Fruit fly (Drosophila melanogaster) whole organism, embryonic: ENCODE results near the gene CG43077.

Experiments
- Adf1 ChIP-seq: fragments of 200-800 bp; sonication (Bioruptor generic); IDR thresholded peaks from 2 replicates; pipeline ENCODE4 v1.3.6; 2022; ENCODE audit warnings: missing biosample characterization, missing genetic modification characterization
- B-H1 ChIP-seq: fragments of 200-800 bp; sonication (Bioruptor generic); IDR thresholded peaks from 3 replicates; pipeline ENCODE4 v1.3.6; 2022; ENCODE audit warnings: missing biosample characterization, missing genetic modification characterization
- Bgb ChIP-seq: fragments of 200-800 bp; sonication (Bioruptor generic); IDR thresholded peaks from 2 replicates; pipeline ENCODE4 v1.3.6; 2022; ENCODE audit warnings: missing biosample characterization, missing genetic modification characterization; ENCODE audit not compliant: partially characterized antibody
- CG1024 ChIP-seq: fragments of 200-800 bp; sonication (Bioruptor generic); IDR thresholded peaks from 2 replicates; pipeline ENCODE4 v1.3.6; 2022; ENCODE audit warnings: missing biosample characterization, missing genetic modification characterization
- CG10366 ChIP-seq: fragments of 200-800 bp; sonication (Bioruptor generic); IDR thresholded peaks from 2 replicates; pipeline ENCODE4 v1.3.6; 2022; ENCODE audit warnings: missing biosample characterization, missing genetic modification characterization
- CG10462 ChIP-seq: fragments of 200-800 bp; sonication (Bioruptor generic); optimal IDR thresholded peaks from 2 replicates; lab custom pipeline; 2016; ENCODE audit warnings: missing biosample characterization, missing genetic modification characterization
- CG12299 ChIP-seq: fragments of 200-800 bp; sonication (Bioruptor generic); optimal IDR thresholded peaks from 2 replicates; lab custom pipeline; 2018; ENCODE audit warnings: missing biosample characterization, mild to moderate bottlenecking, missing genetic modification characterization
- CG12659 ChIP-seq: fragments of 200-800 bp; sonication (Bioruptor generic); optimal IDR thresholded peaks from 3 replicates; lab custom pipeline; 2017; ENCODE audit warnings: mild to moderate bottlenecking, missing biosample characterization, missing genetic modification reagents, missing genetic modification characterization
- CG12744 ChIP-seq: fragments of 200-800 bp; sonication (Bioruptor generic); optimal IDR thresholded peaks from 2 replicates; lab custom pipeline; 2016; ENCODE audit warnings: missing biosample characterization, missing genetic modification characterization
- CG12769 ChIP-seq: fragments of 200-800 bp; sonication (Bioruptor generic); optimal IDR thresholded peaks from 2 replicates; lab custom pipeline; 2019; ENCODE audit warnings: missing biosample characterization, mild to moderate bottlenecking, missing genetic modification characterization, moderate library complexity
- CG14050 ChIP-seq: fragments of 200-800 bp; sonication (Bioruptor generic); IDR thresholded peaks from 3 replicates; pipeline ENCODE4 v1.3.6; 2022; ENCODE audit warnings: missing biosample characterization, missing genetic modification characterization
- CG15011 ChIP-seq: fragments of 200-800 bp; sonication (Bioruptor generic); optimal IDR thresholded peaks from 3 replicates; lab custom pipeline; 2018; ENCODE audit warnings: missing biosample characterization, mild to moderate bottlenecking, missing genetic modification characterization
- CG1529 ChIP-seq: fragments of 200-800 bp; sonication (Bioruptor generic); optimal IDR thresholded peaks from 3 replicates; lab custom pipeline; 2018; ENCODE audit warnings: missing biosample characterization, missing genetic modification characterization
- CG16815 ChIP-seq: fragments of 200-800 bp; sonication (Bioruptor generic); optimal IDR thresholded peaks from 3 replicates; lab custom pipeline; 2017; ENCODE audit warnings: missing biosample characterization, mild to moderate bottlenecking, missing genetic modification characterization
- CG17829 ChIP-seq: fragments of 200-800 bp; optimal IDR thresholded peaks from 2 replicates; lab custom pipeline; 2019; ENCODE audit warnings: missing biosample characterization, mild to moderate bottlenecking, missing genetic modification characterization, moderate library complexity
- CG2120 ChIP-seq: fragments of 200-800 bp; sonication (Bioruptor generic); optimal IDR thresholded peaks from 3 replicates; lab custom pipeline; 2016; ENCODE audit warnings: missing biosample characterization, missing genetic modification characterization
- CG30020 ChIP-seq: fragments of 200-800 bp; optimal IDR thresholded peaks from 2 replicates; lab custom pipeline; 2019; ENCODE audit warnings: missing biosample characterization, mild to moderate bottlenecking, missing genetic modification characterization, moderate library complexity
- CG3065 ChIP-seq: fragments of 200-800 bp; sonication (Bioruptor generic); optimal IDR thresholded peaks from 2 replicates; lab custom pipeline; 2016; ENCODE audit warnings: missing biosample characterization, missing genetic modification characterization
- CG31388 ChIP-seq: fragments of 200-800 bp; sonication (Bioruptor generic); optimal IDR thresholded peaks from 2 replicates; lab custom pipeline; 2016; ENCODE audit warnings: missing biosample characterization, missing genetic modification characterization
- CG3163 ChIP-seq: fragments of 200-800 bp; sonication (Bioruptor generic); optimal IDR thresholded peaks from 3 replicates; lab custom pipeline; 2016; ENCODE audit warnings: missing biosample characterization, missing genetic modification characterization
- CG34422 ChIP-seq: fragments of 200-800 bp; sonication (Bioruptor generic); IDR thresholded peaks from 3 replicates; pipeline ENCODE4 v1.3.6; 2022; ENCODE audit warnings: missing biosample characterization, missing genetic modification characterization
- CG4617 ChIP-seq: fragments of 200-800 bp; sonication (Bioruptor generic); optimal IDR thresholded peaks from 3 replicates; lab custom pipeline; 2016; ENCODE audit warnings: missing biosample characterization, missing genetic modification characterization, borderline replicate concordance
- CG6689 ChIP-seq: fragments of 200-800 bp; sonication (Bioruptor generic); IDR thresholded peaks from 2 replicates; pipeline ENCODE4 v1.3.6; 2022; ENCODE audit warnings: missing biosample characterization, missing genetic modification characterization
- CG6765 ChIP-seq: fragments of 200-800 bp; sonication (Bioruptor generic); optimal IDR thresholded peaks from 3 replicates; lab custom pipeline; 2017; ENCODE audit warnings: missing biosample characterization, mild to moderate bottlenecking, missing genetic modification characterization
- CG7839 ChIP-seq: fragments of 200-800 bp; sonication (Bioruptor generic); optimal IDR thresholded peaks from 3 replicates; lab custom pipeline; 2018; ENCODE audit warnings: missing biosample characterization, mild to moderate bottlenecking, missing genetic modification characterization, moderate library complexity
- CG9437 ChIP-seq: fragments of 200-800 bp; sonication (Bioruptor generic); optimal IDR thresholded peaks from 2 replicates; lab custom pipeline; 2018; ENCODE audit warnings: missing biosample characterization, mild to moderate bottlenecking, missing genetic modification characterization
- E2f2 ChIP-seq: fragments of 200-800 bp; sonication (Bioruptor generic); IDR thresholded peaks from 2 replicates; pipeline ENCODE4 v1.3.6; 2022; ENCODE audit warnings: missing biosample characterization, missing genetic modification characterization
- Mrtf ChIP-seq: fragments of 200-800 bp; sonication (Bioruptor generic); IDR thresholded peaks from 3 replicates; pipeline ENCODE4 v1.3.6; 2022; ENCODE audit warnings: missing biosample characterization, missing genetic modification characterization
- Pdp1 ChIP-seq, 2 experiments: fragments of 200-800 bp; sonication (Bioruptor generic); optimal IDR thresholded peaks; 3 replicates each; lab custom pipeline; 2016; ENCODE audit warnings: missing biosample characterization in 2 of 2, missing genetic modification characterization in 2 of 2, mild to moderate bottlenecking in 1 of 2, moderate library complexity in 1 of 2
- Rfx ChIP-seq: fragments of 200-800 bp; sonication (Bioruptor generic); IDR thresholded peaks from 2 replicates; pipeline ENCODE4 v1.3.6; 2022; ENCODE audit warnings: missing biosample characterization, missing genetic modification characterization
- Tbp ChIP-seq: fragments of >200 bp; optimal IDR thresholded peaks from 2 replicates; lab custom pipeline; 2018; ENCODE audit warnings: missing biosample characterization, missing genetic modification characterization
- ab ChIP-seq: fragments of 200-800 bp; sonication (Bioruptor generic); optimal IDR thresholded peaks from 2 replicates; lab custom pipeline; 2016; ENCODE audit warnings: missing biosample characterization, missing genetic modification characterization
- ash1 ChIP-seq: fragments of 200-800 bp; sonication (Bioruptor generic); optimal IDR thresholded peaks from 2 replicates; lab custom pipeline; 2018; ENCODE audit warnings: missing biosample characterization, mild to moderate bottlenecking, missing genetic modification characterization
- bcd ChIP-seq: fragments of 200-800 bp; sonication (Bioruptor generic); optimal IDR thresholded peaks from 2 replicates; lab custom pipeline; 2017; ENCODE audit warnings: missing biosample characterization, mild to moderate bottlenecking, missing genetic modification characterization
- bsh ChIP-seq, 2 experiments: fragments of 200-800 bp; sonication (Bioruptor generic); optimal IDR thresholded peaks; 2 replicates each; lab custom pipeline; 2017 to 2018; ENCODE audit warnings: mild to moderate bottlenecking in 2 of 2, missing biosample characterization in 2 of 2, missing genetic modification characterization in 2 of 2, moderate library complexity in 1 of 2
- btn ChIP-seq: fragments of 200-800 bp; sonication (Bioruptor generic); optimal IDR thresholded peaks from 2 replicates; lab custom pipeline; 2016; ENCODE audit warnings: missing biosample characterization, missing genetic modification characterization
- chn ChIP-seq: fragments of 200-800 bp; sonication (Bioruptor generic); optimal IDR thresholded peaks from 2 replicates; lab custom pipeline; 2016; ENCODE audit warnings: missing biosample characterization, missing genetic modification characterization
- dpn ChIP-seq, 2 experiments: fragments of 200-800 bp; sonication (Bioruptor generic); optimal IDR thresholded peaks; 3 replicates each; lab custom pipeline; 2016; ENCODE audit warnings: missing biosample characterization in 2 of 2, missing genetic modification characterization in 2 of 2
- gce ChIP-seq: fragments of 200-800 bp; sonication (Bioruptor generic); IDR thresholded peaks from 3 replicates; pipeline ENCODE4 v1.3.6; 2022; ENCODE audit warnings: missing biosample characterization, missing genetic modification characterization
- hth ChIP-seq: fragments of >200 bp; optimal IDR thresholded peaks from 2 replicates; lab custom pipeline; 2017; ENCODE audit warnings: inconsistent platforms
- jing ChIP-seq: fragments of 200-800 bp; sonication (Bioruptor generic); optimal IDR thresholded peaks from 2 replicates; lab custom pipeline; 2018; ENCODE audit warnings: missing biosample characterization, mild to moderate bottlenecking, missing genetic modification characterization
- jumu ChIP-seq: fragments of 200-800 bp; sonication (Bioruptor generic); optimal IDR thresholded peaks from 3 replicates; lab custom pipeline; 2016; ENCODE audit warnings: missing biosample characterization, missing genetic modification characterization
- knrl ChIP-seq: fragments of 200-800 bp; sonication (Bioruptor generic); IDR thresholded peaks from 3 replicates; pipeline ENCODE4 v1.3.6; 2022; ENCODE audit warnings: missing biosample characterization, missing genetic modification characterization; ENCODE audit not compliant: partially characterized antibody
- mld ChIP-seq: fragments of 200-800 bp; sonication (Bioruptor generic); IDR thresholded peaks from 3 replicates; pipeline ENCODE4 v1.3.6; 2022; ENCODE audit warnings: missing biosample characterization, missing genetic modification characterization; ENCODE audit not compliant: partially characterized antibody
- pan ChIP-seq, 4 experiments: fragments of >200 bp in 3 of 4; fragments of 200-800 bp in 1 of 4; sonication (Bioruptor generic) in 1 of 4; optimal IDR thresholded peaks in 3 of 4; IDR thresholded peaks in 1 of 4; 2 replicates each; pipeline versions ENCODE4 v1.3.6 to Lab custom; 2017 to 2022; ENCODE audit warnings: missing biosample characterization in 2 of 4, missing genetic modification characterization in 2 of 4, mixed read lengths in 1 of 4
- phol ChIP-seq: fragments of 200-800 bp; sonication (Bioruptor generic); optimal IDR thresholded peaks from 3 replicates; lab custom pipeline; 2018; ENCODE audit warnings: missing biosample characterization, mild to moderate bottlenecking, missing genetic modification characterization, moderate library complexity
- prd ChIP-seq, 3 experiments: fragments of >200 bp in 2 of 3; fragments of 200-800 bp in 1 of 3; sonication (Bioruptor generic) in 1 of 3; optimal IDR thresholded peaks in 2 of 3; IDR thresholded peaks in 1 of 3; 2 replicates in 2 of 3; 3 replicates in 1 of 3; pipeline versions ENCODE4 v1.3.6 to Lab custom; 2017 to 2022; ENCODE audit warnings: missing biosample characterization in 1 of 3, missing genetic modification characterization in 1 of 3
- schlank ChIP-seq: fragments of 200-800 bp; sonication (Bioruptor generic); optimal IDR thresholded peaks from 2 replicates; lab custom pipeline; 2018; ENCODE audit warnings: missing biosample characterization, mild to moderate bottlenecking, missing genetic modification characterization
- yki ChIP-seq: fragments of >200 bp; optimal IDR thresholded peaks from 3 replicates; lab custom pipeline; 2018

The CG43077 gene

DNA sequence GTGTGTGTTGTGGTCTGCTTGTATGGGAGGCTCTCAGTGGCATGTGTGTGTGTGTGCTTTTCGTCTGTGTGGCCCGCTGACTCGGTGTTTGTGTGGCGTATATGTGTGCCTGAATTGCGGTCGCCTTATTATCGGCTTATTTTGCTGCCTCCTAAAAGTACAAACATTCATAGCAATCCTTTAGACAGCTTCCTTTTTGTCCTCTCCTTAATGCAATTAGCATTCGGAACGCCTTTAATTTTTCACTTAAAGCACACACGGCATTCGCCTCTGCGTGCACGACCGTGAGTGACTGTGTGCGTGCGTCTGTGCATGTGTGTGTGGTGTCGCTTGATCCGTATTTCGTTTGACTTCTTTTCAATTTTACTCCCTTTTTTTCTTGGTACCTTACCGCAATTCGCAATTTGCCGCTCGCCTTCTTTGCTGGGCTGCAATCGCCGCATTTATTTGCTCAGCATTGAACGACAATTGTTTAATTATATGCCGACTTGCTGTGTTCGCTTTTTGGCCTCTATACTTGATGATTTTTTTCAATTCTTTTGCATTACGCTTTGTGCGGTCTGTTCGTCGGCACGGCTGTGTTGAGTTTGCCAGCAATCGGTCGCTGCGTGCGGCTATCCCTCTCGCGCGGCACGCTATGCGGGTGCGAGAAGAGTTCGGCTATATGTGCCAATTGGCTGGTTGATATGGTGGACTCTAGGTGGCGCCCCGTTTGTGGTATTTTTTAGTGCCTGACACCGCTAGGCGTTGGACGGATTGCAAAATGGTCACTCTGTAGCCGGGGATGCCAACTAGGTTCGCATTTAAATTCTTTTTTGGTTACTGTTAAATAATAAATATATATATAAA, 9.2 kb upstream of the CG43077 start, which contains the start of gene wcy (continued):
- TF ChIP-seq bsh (GFP tag; optimal IDR thresholded peaks at IDR 0.05; lab: Kevin White, UChicago) (no peak), CG31388 (no peak), CG30020 (tag; lab: Kevin White, UChicago) (no peak), btn (GFP tag; lab: Kevin White, UChicago) (no peak), Mrtf (no peak), Tbp (GFP tag; lab: Kevin White, UChicago) (peak; percentile 8), hth (no peak), CG2120 (GFP tag; lab: Kevin White, UChicago) (peak; percentile 5), E2f2 (GFP tag; lab: Robert Waterston, UW) (peak; percentile 50), phol (tag; lab: Kevin White, UChicago) (peak; percentile 38), bcd (GFP tag; lab: Kevin White, UChicago) (no peak), mld (no peak), ab (GFP tag; lab: Kevin White, UChicago) (no peak), ash1 (GFP tag; lab: Kevin White, UChicago) (no peak), Pdp1 (GFP tag; optimal IDR thresholded peaks at IDR 0.05; lab: Kevin White, UChicago) (peak; percentile 7 to 56), CG34422 (GFP tag; lab: Robert Waterston, UW) (peak; percentile 46; the same call in 2 of the 3 replicates), CG4617 (GFP tag; lab: Kevin White, UChicago) (peak; percentile 13), CG7839 (tag; lab: Kevin White, UChicago) (no peak), B-H1 (GFP tag; lab: Robert Waterston, UW) (no peak), jing (GFP tag; lab: Kevin White, UChicago) (no peak), knrl (GFP tag; lab: Robert Waterston, UW) (peak; percentile 46; the same call in 2 of the 3 replicates), gce (no peak), CG6689 (GFP tag; lab: Robert Waterston, UW) (no peak), Adf1 (GFP tag; lab: Robert Waterston, UW) (peak; percentile 20; the same call in 1 of the 2 replicates), schlank (no peak), prd (optimal IDR thresholded peaks at IDR 0.05; lab: Kevin White, UChicago) (no peak), prd (GFP tag; IDR thresholded peaks at IDR 0.05; lab: Robert Waterston, UW) (no peak), pan (optimal IDR thresholded peaks at IDR 0.05; lab: Kevin White, UChicago) (no peak), pan (GFP tag; optimal IDR thresholded peaks at IDR 0.05 in 1 of 2, IDR thresholded peaks at IDR 0.05 in 1 of 2) (no peak), chn (GFP tag; lab: Kevin White, UChicago) (no peak), CG14050 (GFP tag; lab: Robert Waterston, UW) (no peak), dpn (GFP tag; optimal IDR thresholded peaks at IDR 0.05; lab: Kevin White, UChicago) (peak; percentile 27 to 28), CG6765 (no peak), CG3163 (GFP tag; lab: Kevin White, UChicago) (no peak), CG12769 (tag; lab: Kevin White, UChicago) (no peak), CG9437 (GFP tag; lab: Kevin White, UChicago) (no peak), CG12744 (GFP tag; lab: Kevin White, UChicago) (no peak), CG10366 (no peak), Bgb (GFP tag; lab: Robert Waterston, UW) (peak; percentile 60), CG12299 (no peak), CG1529 (GFP tag; lab: Kevin White, UChicago) (no peak), CG17829 (tag; lab: Kevin White, UChicago) (peak; percentile 22), CG15011 (no peak), Rfx (GFP tag; lab: Robert Waterston, UW) (peak; percentile 51), jumu (GFP tag; lab: Kevin White, UChicago) (no peak), CG1024 (GFP tag; lab: Robert Waterston, UW) (no peak), CG12659 (GFP tag; lab: Kevin White, UChicago) (peak; percentile 71), CG3065 (GFP tag; lab: Kevin White, UChicago) (no peak), CG16815 (no peak), yki (lab: Kevin White, UChicago) (no peak), CG10462 (no peak)
